Fruit fly (Drosophila melanogaster) whole organism, wandering third instar larva: ENCODE measurements around the gene FER.
A peak's percentile ranks its signal among the peaks of the same experiment; 100 is the strongest.

Source experiments
- Abd-B ChIP-seq: fragments of >200 bp; optimal IDR thresholded peaks from 2 replicates; lab custom pipeline; 2017; ENCODE audit warnings: missing biosample characterization, missing genetic modification characterization
- CG32264 ChIP-seq: fragments of 200-800 bp; sonication (Bioruptor generic); optimal IDR thresholded peaks from 2 replicates; lab custom pipeline; 2016; ENCODE audit warnings: missing biosample characterization, missing genetic modification characterization
- HLH106 ChIP-seq: fragments of 200-800 bp; optimal IDR thresholded peaks from 3 replicates; lab custom pipeline; 2019; ENCODE audit warnings: missing biosample characterization, mild to moderate bottlenecking, missing genetic modification characterization, moderate library complexity
- Jra ChIP-seq: sonication (Bioruptor generic); optimal IDR thresholded peaks from 2 replicates; lab custom pipeline; 2016; ENCODE audit warnings: missing biosample characterization, missing genetic modification characterization
- N ChIP-seq: fragments of >200 bp; optimal IDR thresholded peaks from 2 replicates; lab custom pipeline; 2018; ENCODE audit warnings: missing biosample characterization, missing external identifiers, missing genetic modification characterization
- OdsH ChIP-seq: fragments of 200-800 bp; sonication (Bioruptor generic); optimal IDR thresholded peaks from 2 replicates; lab custom pipeline; 2016; ENCODE audit warnings: missing biosample characterization, mild to moderate bottlenecking, missing genetic modification characterization
- Rel ChIP-seq, 2 experiments: fragments of 200-800 bp; sonication (Bioruptor generic) in 1 of 2; optimal IDR thresholded peaks; 2 replicates in 1 of 2; 3 replicates in 1 of 2; lab custom pipeline; 2016 to 2019; ENCODE audit warnings: mild to moderate bottlenecking in 2 of 2, missing biosample characterization in 2 of 2, missing genetic modification characterization in 2 of 2, moderate library complexity in 1 of 2
- jim ChIP-seq: fragments of 175-275, 200-325 bp; sonication (Bioruptor generic); optimal IDR thresholded peaks from 2 replicates; lab custom pipeline; 2016; ENCODE audit warnings: missing biosample characterization, mild to moderate bottlenecking, missing genetic modification characterization
- lola ChIP-seq: fragments of >200 bp; optimal IDR thresholded peaks from 2 replicates; lab custom pipeline; 2017; ENCODE audit warnings: missing biosample characterization, missing genetic modification characterization
- pan ChIP-seq: fragments of >200 bp; optimal IDR thresholded peaks from 2 replicates; lab custom pipeline; 2017
- psq ChIP-seq: fragments of 200-800 bp; sonication (Bioruptor generic); optimal IDR thresholded peaks from 3 replicates; lab custom pipeline; 2017; ENCODE audit warnings: missing biosample characterization, mild to moderate bottlenecking, missing genetic modification characterization, moderate library complexity
- tai ChIP-seq: sonication (Bioruptor generic); optimal IDR thresholded peaks from 2 replicates; lab custom pipeline; 2016; ENCODE audit warnings: missing biosample characterization, missing genetic modification characterization
- usp ChIP-seq: fragments of >200 bp; optimal IDR thresholded peaks from 2 replicates; lab custom pipeline; 2017; ENCODE audit warnings: missing biosample characterization, missing genetic modification characterization
- woc ChIP-seq: sonication (Bioruptor generic); optimal IDR thresholded peaks from 2 replicates; lab custom pipeline; 2016; ENCODE audit warnings: missing biosample characterization, mild to moderate bottlenecking, missing genetic modification characterization

dm6 chr3R:9341189-9342012, 52.9 kb downstream of the FER start:
- peak; percentile 78 for TF ChIP-seq Jra (GFP tag; lab: Kevin White, UChicago)
- TF ChIP-seq usp = no peak
- peak; percentile 88 for TF ChIP-seq OdsH (GFP tag; lab: Kevin White, UChicago)
- no peak for TF ChIP-seq N (GFP tag; lab: Kevin White, UChicago)
- no peak for TF ChIP-seq lola (GFP tag; lab: Kevin White, UChicago)
- no peak for TF ChIP-seq Abd-B
- peak; percentile 82 for TF ChIP-seq Rel (GFP tag; optimal IDR thresholded peaks at IDR 0.05; lab: Kevin White, UChicago)
- peak; percentile 77 for TF ChIP-seq Rel (tag; optimal IDR thresholded peaks at IDR 0.05; lab: Kevin White, UChicago)
- no peak for TF ChIP-seq pan (lab: Kevin White, UChicago)
- TF ChIP-seq psq (GFP tag; lab: Kevin White, UChicago) = peak; percentile 83
- TF ChIP-seq HLH106 = peak; percentile 89
- TF ChIP-seq CG32264 (GFP tag; lab: Kevin White, UChicago) = peak; percentile 79
- peak; percentile 42 for TF ChIP-seq jim (GFP tag; lab: Kevin White, UChicago)
- TF ChIP-seq woc = peak; percentile 94
- peak; percentile 71 for TF ChIP-seq tai (GFP tag; lab: Kevin White, UChicago)
